Fruit fly (Drosophila melanogaster): Measurements from ENCODE around the gene CG15771.

CG15771 gene

DNA sequence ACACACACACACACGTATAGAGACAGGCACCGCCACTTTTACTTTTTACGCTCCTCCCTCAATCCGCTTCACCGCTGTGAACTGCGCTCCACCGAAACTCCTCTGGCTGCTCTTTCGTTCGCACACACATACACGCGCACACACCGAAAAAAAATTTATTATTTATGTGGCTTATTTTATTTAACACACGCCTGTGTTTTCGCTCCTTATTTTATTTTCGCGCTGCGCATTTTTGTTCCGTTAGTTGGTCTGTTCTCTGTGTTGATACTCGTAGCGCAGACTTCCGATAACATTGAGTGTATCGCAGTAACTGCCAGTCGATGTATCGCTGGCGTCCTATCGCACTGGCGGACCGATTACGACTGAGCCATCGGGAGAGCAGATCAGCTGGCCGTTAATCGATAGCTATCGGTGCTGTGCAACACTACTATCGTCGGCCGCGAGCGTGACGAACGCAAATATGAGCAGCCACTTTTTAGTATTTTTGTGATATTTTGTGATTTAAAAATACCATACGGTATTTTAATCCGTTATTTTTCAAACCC lies 17.6 kb upstream of the CG15771 start, which contains the start of gene Snx27 (continued):
- TF ChIP-seq E2f2 (GFP tag; IDR thresholded peaks at IDR 0.05) = peak; percentile 76
- peak; percentile 43 for TF ChIP-seq CG8924 (tag; optimal IDR thresholded peaks at IDR 0.05)
- no peak for TF ChIP-seq Trl (optimal IDR thresholded peaks at IDR 0.05)
- TF ChIP-seq Trl (GFP tag; optimal IDR thresholded peaks at IDR 0.05) = peak; percentile 70
- TF ChIP-seq hb (GFP tag; IDR thresholded peaks at IDR 0.05; ENCODE audit: partially characterized antibody) = peak; percentile 100
- TF ChIP-seq tna (GFP tag; IDR thresholded peaks at IDR 0.05; ENCODE audit: partially characterized antibody) = peak; percentile 99
- no peak for TF ChIP-seq CG13424 (tag; optimal IDR thresholded peaks at IDR 0.05)
- peak; percentile 55 for TF ChIP-seq grau (tag; optimal IDR thresholded peaks at IDR 0.05)
- peak; percentile 32 for TF ChIP-seq CG4707 (GFP tag; optimal IDR thresholded peaks at IDR 0.05)
- TF ChIP-seq CG1792 (GFP tag; optimal IDR thresholded peaks at IDR 0.05) = peak; percentile 32
- TF ChIP-seq Nf-YC (tag; optimal IDR thresholded peaks at IDR 0.05) = peak; percentile 8
- peak; percentile 65 for TF ChIP-seq CG32532 (GFP tag; IDR thresholded peaks at IDR 0.05)
- TF ChIP-seq CG2889 (GFP tag; IDR thresholded peaks at IDR 0.05) = no peak
- TF ChIP-seq NC2α (GFP tag; optimal IDR thresholded peaks at IDR 0.05) = no peak
- TF ChIP-seq ATbp (GFP tag; optimal IDR thresholded peaks at IDR 0.05) = no peak
- peak; percentile 79 for TF ChIP-seq Rfx (GFP tag; IDR thresholded peaks at IDR 0.05)
- TF ChIP-seq da (GFP tag; optimal IDR thresholded peaks at IDR 0.05) = no peak
- TF ChIP-seq CG34376 (GFP tag; optimal IDR thresholded peaks at IDR 0.05) = peak; percentile 15
- no peak for TF ChIP-seq Gsc (GFP tag; IDR thresholded peaks at IDR 0.05)
- no peak for TF ChIP-seq org-1 (GFP tag; optimal IDR thresholded peaks at IDR 0.05)
- peak; percentile 17; the same call in 1 of the 2 replicates for TF ChIP-seq H2.0 (GFP tag; IDR thresholded peaks at IDR 0.05)
- no peak for TF ChIP-seq ab (GFP tag; optimal IDR thresholded peaks at IDR 0.05)
- peak; percentile 38 for TF ChIP-seq wek (GFP tag; optimal IDR thresholded peaks at IDR 0.05)
- TF ChIP-seq Hr78 (GFP tag; optimal IDR thresholded peaks at IDR 0.05) = no peak
- TF ChIP-seq nau (GFP tag; optimal IDR thresholded peaks at IDR 0.05) = no peak
- peak; percentile 4 for TF ChIP-seq Nf-YB (GFP tag; optimal IDR thresholded peaks at IDR 0.05)
- no peak for TF ChIP-seq CG4820 (GFP tag; optimal IDR thresholded peaks at IDR 0.05)
- TF ChIP-seq CkIIα-i1 (GFP tag; IDR thresholded peaks at IDR 0.05) = no peak
- no peak for TF ChIP-seq CG13775 (GFP tag; optimal IDR thresholded peaks at IDR 0.05)
- no peak for TF ChIP-seq ac (GFP tag; optimal IDR thresholded peaks at IDR 0.05)
- peak; percentile 24 for TF ChIP-seq CG5245 (GFP tag; optimal IDR thresholded peaks at IDR 0.05)
- peak; percentile 27; the same call in 1 of the 3 replicates for TF ChIP-seq so (GFP tag; IDR thresholded peaks at IDR 0.05)
- TF ChIP-seq CG6765 (GFP tag; optimal IDR thresholded peaks at IDR 0.05) = no peak
- TF ChIP-seq hkb (optimal IDR thresholded peaks at IDR 0.05) = no peak
- peak; percentile 14; the same call in 1 of the 2 replicates for TF ChIP-seq hkb (GFP tag; IDR thresholded peaks at IDR 0.05)
- TF ChIP-seq wor (GFP tag; IDR thresholded peaks at IDR 0.05) = no peak
- no peak for TF ChIP-seq kah (GFP tag; optimal IDR thresholded peaks at IDR 0.05)
- TF ChIP-seq CG18011 (GFP tag; optimal IDR thresholded peaks at IDR 0.05) = no peak
- TF ChIP-seq Poxn (GFP tag; IDR thresholded peaks at IDR 0.05) = no peak
- no peak for TF ChIP-seq yki (optimal IDR thresholded peaks at IDR 0.05)
- TF ChIP-seq Sox100B (GFP tag; optimal IDR thresholded peaks at IDR 0.05) = no peak
- TF ChIP-seq Mad (GFP tag; optimal IDR thresholded peaks at IDR 0.05) = peak; percentile 47
- peak; percentile 54 for TF ChIP-seq CG12391 (tag; optimal IDR thresholded peaks at IDR 0.05)
- TF ChIP-seq vfl (GFP tag; optimal IDR thresholded peaks at IDR 0.05) = peak; percentile 48
- peak; percentile 18 for TF ChIP-seq odd (GFP tag; optimal IDR thresholded peaks at IDR 0.05)
- TF ChIP-seq mirr (GFP tag; optimal IDR thresholded peaks at IDR 0.05) = peak; percentile 14
- TF ChIP-seq Dref (GFP tag; IDR thresholded peaks at IDR 0.05) = peak; percentile 99
- peak; percentile 12 for TF ChIP-seq bab2 (GFP tag; optimal IDR thresholded peaks at IDR 0.05)
- no peak for TF ChIP-seq Ssrp (tag; optimal IDR thresholded peaks at IDR 0.05)
- peak; percentile 99 for TF ChIP-seq knrl (GFP tag; IDR thresholded peaks at IDR 0.05; ENCODE audit: partially characterized antibody)
- TF ChIP-seq sisA (GFP tag; IDR thresholded peaks at IDR 0.05) = 0 out of 2 replicates have a peak, but pooled peaks have one; percentile 21
- TF ChIP-seq crc (GFP tag; optimal IDR thresholded peaks at IDR 0.05) = peak; percentile 12

Measured in whole organism, embryonic.